Fruit fly (Drosophila melanogaster) whole organism, pupa: ENCODE measurements around the gene Gycalpha99B.

Source experiments
- CG4496 ChIP-seq: fragments of 200-800 bp; sonication (Bioruptor generic); IDR thresholded peaks from 3 replicates; pipeline ENCODE4 v1.3.6; 2022; ENCODE audit warnings: missing biosample characterization, missing genetic modification characterization
- EcR ChIP-seq: fragments of 200-800 bp; sonication (Bioruptor generic); optimal IDR thresholded peaks from 3 replicates; lab custom pipeline; 2019; ENCODE audit warnings: missing biosample characterization, missing genetic modification characterization, mild to moderate bottlenecking, moderate library complexity, missing genetic modification reagents
- gl ChIP-seq: fragments of 200-800 bp; sonication (Bioruptor generic); optimal IDR thresholded peaks from 2 replicates; lab custom pipeline; 2018; ENCODE audit warnings: missing biosample characterization, mild to moderate bottlenecking, missing genetic modification characterization

- TF ChIP-seq EcR (no peak), CG4496 (GFP tag; lab: Robert Waterston, UW) (no peak), gl (tag; lab: Kevin White, UChicago) (no peak)
Observed at dm6 chr3R:29672156-29672555, 10.1 kb upstream of the Gycalpha99B start, which contains the start of gene ppk19.
